Worm (Caenorhabditis elegans) whole organism, L3 larva: ENCODE measurements around the gene ZC15.1.
"Not testable (repeated sequence)": the region's sequence is repeated elsewhere in the genome, so short reads cannot be mapped to it uniquely, and the experiment has no call there.

ENCODE experiments used
- ZK546.5 ChIP-seq: sonication (generic microtip); optimal IDR thresholded peaks from 2 replicates; lab custom pipeline; 2017; ENCODE audit warnings: missing biosample characterization, missing genetic modification characterization
- ama-1 ChIP-seq: fragments of 150-350 bp; optimal IDR thresholded peaks from 2 replicates; lab custom pipeline; 2018
- egl-27 ChIP-seq: sonication (generic microtip); optimal IDR thresholded peaks from 4 replicates; lab custom pipeline; 2017; ENCODE audit warnings: missing biosample characterization, missing genetic modification reagents, missing genetic modification characterization
- fkh-10 ChIP-seq: sonication (generic microtip); optimal IDR thresholded peaks from 2 replicates; lab custom pipeline; 2017; ENCODE audit warnings: missing biosample characterization, missing genetic modification reagents, missing genetic modification characterization
- nfya-1 ChIP-seq: sonication (generic microtip); optimal IDR thresholded peaks from 2 replicates; lab custom pipeline; 2017; ENCODE audit warnings: missing genetic modification characterization, mild to moderate bottlenecking, missing compliant biosample characterization, antibody characterized with exemption, moderate library complexity; ENCODE audit not compliant: insufficient read depth
- unc-39 ChIP-seq: sonication (generic microtip); optimal IDR thresholded peaks from 4 replicates; lab custom pipeline; 2017; ENCODE audit warnings: missing biosample characterization, missing genetic modification characterization
- unc-62 ChIP-seq: fragments of 150-350 bp; sonication (generic microtip); optimal IDR thresholded peaks from 4 replicates; lab custom pipeline; 2014; ENCODE audit warnings: missing biosample characterization, missing genetic modification reagents, missing genetic modification characterization

DNA sequence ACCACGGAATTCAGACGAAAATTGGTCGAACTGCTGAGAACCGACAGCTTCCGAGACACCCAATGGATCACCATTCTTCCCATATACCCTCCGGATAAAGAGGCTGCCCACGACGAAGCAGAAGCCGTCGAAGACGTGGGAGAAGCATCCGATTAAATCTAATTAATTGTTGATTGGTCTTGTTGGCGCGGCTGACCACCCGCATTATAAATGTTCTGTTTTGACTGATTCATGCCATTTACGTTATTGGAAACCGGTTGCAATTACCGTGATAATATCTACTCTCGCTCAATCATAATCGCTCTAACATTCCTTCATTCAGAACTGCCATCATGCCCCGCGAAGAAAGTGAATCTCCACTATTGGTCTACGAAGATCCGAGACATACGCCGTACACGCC, 2.6 kb upstream of the ZC15.1 start, which contains the start of gene ZC15.3:
- TF ChIP-seq nfya-1 (tag; lab: Kevin White, UChicago); ama-1 (lab: Kevin White, UChicago); egl-27 (tag; lab: Kevin White, UChicago); ZK546.5 (tag; lab: Kevin White, UChicago); fkh-10 (GFP tag; lab: Kevin White, UChicago); unc-39 (tag; lab: Kevin White, UChicago); unc-62: not testable (repeated sequence)
